Worm (Caenorhabditis elegans): ENCODE results near the gene srw-39.

ce11 chrV:20142285-20142684, 29.6 kb downstream of the srw-39 start, which contains the start of gene Y113G7A.12:
- TF ChIP-seq rnt-1 (tag; optimal IDR thresholded peaks at IDR 0.05) (no peak), nhr-11 (tag; optimal IDR thresholded peaks at IDR 0.05) (no peak)
